Worm (Caenorhabditis elegans) whole organism, young adult: Measurements from ENCODE around the gene gly-7.

Experiments
- B0261.1 ChIP-seq: sonication (generic microtip); optimal IDR thresholded peaks from 2 replicates; lab custom pipeline; 2016; ENCODE audit warnings: mild to moderate bottlenecking, missing genetic modification characterization, moderate library complexity, missing compliant biosample characterization
- C17E4.6 ChIP-seq: fragments of 200-800 bp; sonication (Bioruptor generic); IDR thresholded peaks from 2 replicates; pipeline ENCODE4 v1.3.6; 2022; ENCODE audit warnings: missing genetic modification reagents, missing genetic modification characterization, missing compliant biosample characterization
- F10E7.11 ChIP-seq: sonication (generic microtip); optimal IDR thresholded peaks from 2 replicates; lab custom pipeline; 2017; ENCODE audit warnings: mild to moderate bottlenecking, missing genetic modification characterization, moderate library complexity, missing compliant biosample characterization
- F33H1.4 ChIP-seq: fragments of 200-800 bp; sonication (Bioruptor generic); IDR thresholded peaks from 2 replicates; pipeline ENCODE4 v1.3.6; 2022; ENCODE audit warnings: missing genetic modification reagents, missing genetic modification characterization, missing compliant biosample characterization
- K12H6.12 ChIP-seq: fragments of 200-800 bp; sonication (Bioruptor generic); optimal IDR thresholded peaks from 2 replicates; lab custom pipeline; 2018; ENCODE audit warnings: mild to moderate bottlenecking, missing genetic modification characterization, missing compliant biosample characterization
- Y53G8AR.9 ChIP-seq: fragments of 200-800 bp; sonication (Bioruptor generic); conservative IDR thresholded peaks from 2 replicates; pipeline ENCODE4 v1.3.6; 2022; ENCODE audit warnings: missing genetic modification reagents, missing genetic modification characterization, missing compliant biosample characterization
- Y56A3A.18 ChIP-seq: fragments of 200-800 bp; sonication (Bioruptor generic); IDR thresholded peaks from 2 replicates; pipeline ENCODE4 v1.3.6; 2022; ENCODE audit warnings: missing genetic modification reagents, missing genetic modification characterization, missing compliant biosample characterization
- Y67H2A.10 ChIP-seq: fragments of 200-800 bp; sonication (Bioruptor generic); conservative IDR thresholded peaks from 2 replicates; pipeline ENCODE4 v1.3.6; 2022; ENCODE audit warnings: missing genetic modification reagents, missing genetic modification characterization, missing compliant biosample characterization
- Y95B8A.8 ChIP-seq: fragments of 200-800 bp; sonication (Bioruptor generic); IDR thresholded peaks from 2 replicates; pipeline ENCODE4 v1.3.6; 2022; ENCODE audit warnings: missing genetic modification reagents, missing genetic modification characterization, missing compliant biosample characterization
- aptf-2 ChIP-seq: fragments of 200-800 bp; sonication (Bioruptor generic); conservative IDR thresholded peaks from 2 replicates; pipeline ENCODE4 v1.3.6; 2022; ENCODE audit warnings: missing genetic modification reagents, missing genetic modification characterization, missing compliant biosample characterization
- athp-1 ChIP-seq: sonication (generic microtip); optimal IDR thresholded peaks from 2 replicates; lab custom pipeline; 2017; ENCODE audit warnings: mild to moderate bottlenecking, missing genetic modification characterization, missing compliant biosample characterization
- attf-3 ChIP-seq: fragments of 200-800 bp; sonication (Bioruptor generic); conservative IDR thresholded peaks from 2 replicates; pipeline ENCODE4 v1.3.6; 2022; ENCODE audit warnings: missing genetic modification reagents, missing genetic modification characterization, missing compliant biosample characterization
- bed-2 ChIP-seq: fragments of 200-800 bp; sonication (Bioruptor generic); IDR thresholded peaks from 2 replicates; pipeline ENCODE4 v1.3.6; 2022; ENCODE audit warnings: missing genetic modification reagents, missing genetic modification characterization, missing compliant biosample characterization
- cebp-1 ChIP-seq, 2 experiments: fragments of 200-800 bp in 1 of 2; sonication (Bioruptor generic) in 1 of 2; sonication (generic microtip) in 1 of 2; IDR thresholded peaks in 1 of 2; optimal IDR thresholded peaks in 1 of 2; 2 replicates each; pipeline versions ENCODE4 v1.3.6 to Lab custom; 2017 to 2022; ENCODE audit warnings: missing compliant biosample characterization in 2 of 2, missing genetic modification characterization in 2 of 2, mild to moderate bottlenecking in 1 of 2, missing genetic modification reagents in 1 of 2, moderate library complexity in 1 of 2
- cebp-2 ChIP-seq: fragments of 200-800 bp; sonication (Bioruptor generic); IDR thresholded peaks from 2 replicates; pipeline ENCODE4 v1.3.6; 2022; ENCODE audit warnings: missing genetic modification characterization, missing compliant biosample characterization
- ceh-40 ChIP-seq: fragments of 200-800 bp; sonication (Bioruptor generic); IDR thresholded peaks from 2 replicates; pipeline ENCODE4 v1.3.6; 2022; ENCODE audit warnings: missing genetic modification characterization, missing compliant biosample characterization
- dpff-1 ChIP-seq: sonication (generic microtip); optimal IDR thresholded peaks from 2 replicates; lab custom pipeline; 2017; ENCODE audit warnings: mild to moderate bottlenecking, missing genetic modification characterization, missing compliant biosample characterization
- egl-18 ChIP-seq: fragments of 200-800 bp; sonication (Bioruptor generic); IDR thresholded peaks from 2 replicates; pipeline ENCODE4 v1.3.6; 2022; ENCODE audit warnings: missing genetic modification reagents, missing genetic modification characterization, missing compliant biosample characterization
- egrh-3 ChIP-seq: fragments of 200-800 bp; sonication (Bioruptor generic); IDR thresholded peaks from 2 replicates; pipeline ENCODE4 v1.3.6; 2022; ENCODE audit warnings: missing genetic modification reagents, missing genetic modification characterization, missing compliant biosample characterization
- hmg-1.2 ChIP-seq: fragments of 200-800 bp; sonication (Bioruptor generic); IDR thresholded peaks from 2 replicates; pipeline ENCODE4 v1.3.6; 2022; ENCODE audit warnings: missing genetic modification reagents, missing genetic modification characterization, missing compliant biosample characterization
- lin-26 ChIP-seq: fragments of 200-800 bp; sonication (Bioruptor generic); IDR thresholded peaks from 2 replicates; pipeline ENCODE4 v1.3.6; 2022; ENCODE audit warnings: missing genetic modification reagents, missing genetic modification characterization, missing compliant biosample characterization
- lin-40 ChIP-seq: sonication (generic microtip); optimal IDR thresholded peaks from 2 replicates; lab custom pipeline; 2016; ENCODE audit warnings: missing genetic modification characterization, mild to moderate bottlenecking, missing compliant biosample characterization, missing genotype, missing genetic modification reagents
- madf-8 ChIP-seq: fragments of 200-800 bp; sonication (Bioruptor generic); conservative IDR thresholded peaks from 2 replicates; pipeline ENCODE4 v1.3.6; 2022; ENCODE audit warnings: missing genetic modification reagents, missing genetic modification characterization, missing compliant biosample characterization
- mxl-1 ChIP-seq: sonication (generic microtip); optimal IDR thresholded peaks from 2 replicates; lab custom pipeline; 2016; ENCODE audit warnings: missing genetic modification characterization, missing compliant biosample characterization
- nhr-120 ChIP-seq: fragments of 200-800 bp; sonication (Bioruptor generic); IDR thresholded peaks from 2 replicates; pipeline ENCODE4 v1.3.6; 2022; ENCODE audit warnings: missing genetic modification characterization, missing compliant biosample characterization
- nhr-27 ChIP-seq: fragments of 200-800 bp; sonication (Bioruptor generic); optimal IDR thresholded peaks from 2 replicates; lab custom pipeline; 2018; ENCODE audit warnings: mild to moderate bottlenecking, missing genetic modification characterization, moderate library complexity, missing compliant biosample characterization
- nhr-80 ChIP-seq: sonication (generic microtip); optimal IDR thresholded peaks from 2 replicates; lab custom pipeline; 2016; ENCODE audit warnings: missing genetic modification characterization, missing compliant biosample characterization
- rec-8 ChIP-seq, 2 experiments: sonication (generic microtip); optimal IDR thresholded peaks; 2 replicates each; lab custom pipeline; 2016; ENCODE audit warnings: mild to moderate bottlenecking in 2 of 2, missing genetic modification characterization in 2 of 2, missing genetic modification reagents in 2 of 2, missing genotype in 2 of 2, missing biosample characterization in 1 of 2, missing compliant biosample characterization in 1 of 2, moderate library complexity in 1 of 2
- rpc-1 ChIP-seq, 2 experiments: fragments of 150-350 bp in 1 of 2; sonication (generic microtip) in 1 of 2; optimal IDR thresholded peaks; 2 replicates each; lab custom pipeline; 2014 to 2018; ENCODE audit warnings: missing biosample characterization in 1 of 2, missing genetic modification characterization in 1 of 2, missing genetic modification reagents in 1 of 2, missing genotype in 1 of 2
- snpc-3.4 ChIP-seq: sonication (generic microtip); optimal IDR thresholded peaks from 2 replicates; lab custom pipeline; 2017; ENCODE audit warnings: missing genetic modification characterization, mild to moderate bottlenecking, missing compliant biosample characterization, antibody characterized with exemption, moderate library complexity, missing genotype, missing genetic modification reagents
- snpc-4 ChIP-seq, 5 experiments: fragments of 150-350 bp in 1 of 5; sonication (generic microtip) in 4 of 5; optimal IDR thresholded peaks; 2 replicates each; lab custom pipeline; 2014 to 2018; ENCODE audit warnings: missing genetic modification characterization in 5 of 5, missing biosample characterization in 3 of 5, antibody characterized with exemption in 2 of 5, mild to moderate bottlenecking in 2 of 5, missing compliant biosample characterization in 2 of 5, missing genotype in 2 of 5, moderate library complexity in 2 of 5, missing genetic modification reagents in 1 of 5
- unc-62 ChIP-seq: fragments of 150-350 bp; optimal IDR thresholded peaks from 2 replicates; lab custom pipeline; 2014; ENCODE audit warnings: missing biosample characterization, missing genetic modification reagents, missing genetic modification characterization
- zfh-2 ChIP-seq: fragments of 200-800 bp; sonication (Bioruptor generic); conservative IDR thresholded peaks from 2 replicates; pipeline ENCODE4 v1.3.6; 2022; ENCODE audit warnings: missing genetic modification reagents, missing genetic modification characterization, missing compliant biosample characterization
- zim-3 ChIP-seq: sonication (generic microtip); optimal IDR thresholded peaks from 2 replicates; lab custom pipeline; 2017; ENCODE audit warnings: mild to moderate bottlenecking, missing genetic modification characterization, moderate library complexity, missing compliant biosample characterization
- ztf-26 ChIP-seq: sonication (generic microtip); optimal IDR thresholded peaks from 2 replicates; lab custom pipeline; 2017; ENCODE audit warnings: missing genetic modification characterization, missing compliant biosample characterization
- ztf-28 ChIP-seq: fragments of 200-800 bp; sonication (Bioruptor generic); IDR thresholded peaks from 2 replicates; pipeline ENCODE4 v1.3.6; 2022; ENCODE audit warnings: missing genetic modification reagents, missing genetic modification characterization, missing compliant biosample characterization
- ztf-3 ChIP-seq: fragments of 200-800 bp; sonication (Bioruptor generic); optimal IDR thresholded peaks from 2 replicates; lab custom pipeline; 2018; ENCODE audit warnings: mild to moderate bottlenecking, missing genetic modification characterization, missing compliant biosample characterization
- ztf-6 ChIP-seq: fragments of 200-800 bp; sonication (Bioruptor generic); IDR thresholded peaks from 2 replicates; pipeline ENCODE4 v1.3.6; 2022; ENCODE audit warnings: missing genetic modification reagents, missing genetic modification characterization, missing compliant biosample characterization

gly-7 gene

ce11 chrV:1856176-1856575 is 35.1 kb upstream of the gly-7 start, which contains the start of gene T10B5.10:
T10B5.10 (minus strand) TSS chrV:1856276.
- TF ChIP-seq snpc-3.4 (tag; lab: Kevin White, UChicago): no peak
- TF ChIP-seq aptf-2 (GFP tag; lab: Robert Waterston, UW): no peak
- TF ChIP-seq nhr-120 (GFP tag; lab: Robert Waterston, UW): no peak
- no peak for TF ChIP-seq C17E4.6 (GFP tag; lab: Robert Waterston, UW)
- TF ChIP-seq ztf-28 (GFP tag; lab: Robert Waterston, UW): no peak

ce11 chrV:1855087-1855486 is 34.0 kb upstream of the gly-7 start:
- TF ChIP-seq ztf-28 (GFP tag; lab: Robert Waterston, UW): no peak
- TF ChIP-seq hmg-1.2: peak; percentile 18; the same call in 1 of the 2 replicates

ce11 chrV:1849992-1850391 is 28.9 kb upstream of the gly-7 start:
- 0 out of 2 replicates have a peak, but pooled peaks have one; percentile 46 for TF ChIP-seq cebp-2 (GFP tag; lab: Robert Waterston, UW)
- peak; percentile 94 for TF ChIP-seq zfh-2 (GFP tag; lab: Robert Waterston, UW)
- peak; percentile 99 for TF ChIP-seq egrh-3 (GFP tag; lab: Robert Waterston, UW)
- 0 out of 2 replicates have a peak, but pooled peaks have one; percentile 31 for TF ChIP-seq bed-2 (GFP tag; lab: Robert Waterston, UW)

ce11 chrV:1848590-1848989 is 27.5 kb upstream of the gly-7 start:
- TF ChIP-seq ztf-3 (GFP tag; lab: Kevin White, UChicago) (no peak), lin-40 (no peak), cebp-2 (GFP tag; lab: Robert Waterston, UW) (no peak), Y56A3A.18 (GFP tag; lab: Robert Waterston, UW) (no peak), athp-1 (tag; lab: Kevin White, UChicago) (no peak), ztf-6 (GFP tag; lab: Robert Waterston, UW) (no peak), Y67H2A.10 (GFP tag; lab: Robert Waterston, UW) (no peak), K12H6.12 (tag; lab: Kevin White, UChicago) (no peak), C17E4.6 (GFP tag; lab: Robert Waterston, UW) (no peak), attf-3 (GFP tag; lab: Robert Waterston, UW) (no peak), rpc-1 (optimal IDR thresholded peaks at IDR 0.05; lab: Kevin White, UChicago) (no peak), rpc-1 (tag; optimal IDR thresholded peaks at IDR 0.05; lab: Kevin White, UChicago) (no peak), aptf-2 (GFP tag; lab: Robert Waterston, UW) (no peak), snpc-4 (GFP tag; optimal IDR thresholded peaks at IDR 0.05; lab: Kevin White, UChicago) (no peak), snpc-4 (tag; optimal IDR thresholded peaks at IDR 0.05; lab: Kevin White, UChicago) (no peak), ceh-40 (GFP tag; lab: Robert Waterston, UW) (no peak), ztf-26 (tag; lab: Kevin White, UChicago) (no peak), zim-3 (tag; lab: Kevin White, UChicago) (no peak), dpff-1 (tag; lab: Kevin White, UChicago) (no peak), B0261.1 (no peak), Y53G8AR.9 (GFP tag; lab: Robert Waterston, UW) (no peak)

- TF ChIP-seq nhr-27 (no peak), nhr-80 (tag; lab: Kevin White, UChicago) (peak; percentile 46)
Measured at ce11 chrV:1845977-1846376, 24.9 kb upstream of the gly-7 start, which contains the start of gene T10B5.7. T10B5.7 (plus strand) TSS chrV:1846201.

- TF ChIP-seq rec-8 (tag; optimal IDR thresholded peaks at IDR 0.05; lab: Kevin White, UChicago): no peak
- TF ChIP-seq Y95B8A.8 (GFP tag; lab: Robert Waterston, UW): no peak
- TF ChIP-seq nhr-120 (GFP tag; lab: Robert Waterston, UW): no peak
- TF ChIP-seq mxl-1 (tag; lab: Kevin White, UChicago): no peak
- TF ChIP-seq F33H1.4 (GFP tag; lab: Robert Waterston, UW): no peak
- no peak for TF ChIP-seq B0261.1
- no peak for TF ChIP-seq ceh-40 (GFP tag; lab: Robert Waterston, UW)
- no peak for TF ChIP-seq unc-62 (GFP tag; lab: Kevin White, UChicago)
- TF ChIP-seq F10E7.11 (tag; lab: Kevin White, UChicago): no peak
- no peak for TF ChIP-seq lin-26 (GFP tag; lab: Robert Waterston, UW)
- TF ChIP-seq cebp-1 (GFP tag; IDR thresholded peaks at IDR 0.05; lab: Robert Waterston, UW): no peak
- no peak for TF ChIP-seq cebp-1 (tag; optimal IDR thresholded peaks at IDR 0.05; lab: Kevin White, UChicago)
- TF ChIP-seq madf-8 (GFP tag; lab: Robert Waterston, UW): no peak
- TF ChIP-seq egl-18 (GFP tag; lab: Robert Waterston, UW): no peak
Measured at ce11 chrV:1841744-1842143, 20.6 kb upstream of the gly-7 start, which contains the start of gene T10B5.8. T10B5.8 (plus strand) TSS chrV:1842044.
